Worm (Caenorhabditis elegans): ENCODE measurements around the gene twk-17.

The twk-17 gene

DNA sequence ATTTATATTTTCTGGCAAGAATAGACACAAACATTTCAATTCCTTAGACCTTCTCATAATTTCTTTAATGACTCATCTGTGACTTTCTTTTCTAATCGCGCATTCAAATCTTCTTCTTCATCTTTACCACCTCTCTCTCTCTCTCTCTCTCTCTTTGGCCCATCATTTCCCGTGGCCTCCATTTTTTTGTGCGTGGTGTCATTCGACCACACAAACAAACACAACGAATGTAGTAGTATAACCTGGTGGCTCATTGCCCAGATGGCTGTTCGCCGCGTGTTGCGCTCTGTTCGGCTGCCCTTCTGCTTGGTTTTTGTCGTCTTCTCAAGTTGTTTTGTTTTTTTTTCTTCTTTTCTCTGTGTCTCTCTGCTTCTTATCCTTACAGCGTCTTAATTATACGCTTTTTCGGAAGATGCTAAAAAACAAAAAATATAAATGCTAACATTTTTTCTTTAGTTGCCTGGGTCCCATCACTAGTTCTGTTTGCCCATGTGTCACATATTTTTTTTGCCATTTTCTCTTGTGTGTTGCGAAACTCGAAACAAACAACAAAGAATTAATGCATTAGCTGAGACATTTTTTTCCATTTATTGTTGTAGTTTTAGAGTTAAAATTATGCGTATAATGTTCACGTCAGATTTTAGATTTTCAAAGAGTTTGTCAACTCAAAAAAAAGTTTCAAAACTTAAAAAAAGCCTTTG is 30.3 kb downstream of the twk-17 start:
- no peak for TF ChIP-seq elt-3 (tag; optimal IDR thresholded peaks at IDR 0.05)
- TF ChIP-seq ceh-39 (tag; optimal IDR thresholded peaks at IDR 0.05), result no peak
- no peak for TF ChIP-seq unc-120 (tag; optimal IDR thresholded peaks at IDR 0.05; ENCODE audit: poor library complexity, severe bottlenecking)
- no peak for TF ChIP-seq lin-32 (GFP tag; optimal IDR thresholded peaks at IDR 0.05)
- no peak for TF ChIP-seq unc-62 (GFP tag; optimal IDR thresholded peaks at IDR 0.05)
- TF ChIP-seq ces-1 (GFP tag; optimal IDR thresholded peaks at IDR 0.05), result no peak
- peak; percentile 15 for TF ChIP-seq sptf-1 (tag; optimal IDR thresholded peaks at IDR 0.05)
- TF ChIP-seq nhr-2 (tag; optimal IDR thresholded peaks at IDR 0.05), result no peak
- TF ChIP-seq M03D4.4 (tag; optimal IDR thresholded peaks at IDR 0.05), result peak; percentile 17
- TF ChIP-seq flh-1 (GFP tag; optimal IDR thresholded peaks at IDR 0.05), result no peak
- TF ChIP-seq nhr-76 (tag; optimal IDR thresholded peaks at IDR 0.05), result no peak
- no peak for TF ChIP-seq ceh-83 (GFP tag; optimal IDR thresholded peaks at IDR 0.05)
- no peak for TF ChIP-seq hlh-1 (tag; optimal IDR thresholded peaks at IDR 0.05)
- no peak for TF ChIP-seq snpc-4 (tag; optimal IDR thresholded peaks at IDR 0.05)
- no peak for TF ChIP-seq sem-2 (GFP tag; optimal IDR thresholded peaks at IDR 0.05)
- TF ChIP-seq nhr-12 (tag; optimal IDR thresholded peaks at IDR 0.05), result no peak
- peak; percentile 19 for TF ChIP-seq ham-2 (GFP tag; optimal IDR thresholded peaks at IDR 0.05)
- no peak for TF ChIP-seq mab-5 (tag; optimal IDR thresholded peaks at IDR 0.05)
- no peak for TF ChIP-seq blmp-1 (tag; optimal IDR thresholded peaks at IDR 0.05)
- no peak for TF ChIP-seq unc-39 (tag; optimal IDR thresholded peaks at IDR 0.05)
- TF ChIP-seq ceh-43 (GFP tag; optimal IDR thresholded peaks at IDR 0.05), result no peak
- TF ChIP-seq drap-1 (GFP tag; optimal IDR thresholded peaks at IDR 0.05), result no peak
- TF ChIP-seq tbx-8 (GFP tag; optimal IDR thresholded peaks at IDR 0.05), result no peak
- TF ChIP-seq pha-4 (tag; optimal IDR thresholded peaks at IDR 0.05), result no peak
- no peak for TF ChIP-seq nhr-237 (tag; optimal IDR thresholded peaks at IDR 0.05)
- no peak for TF ChIP-seq ztf-11 (tag; optimal IDR thresholded peaks at IDR 0.05)
- TF ChIP-seq elt-1 (tag; optimal IDR thresholded peaks at IDR 0.05; ENCODE audit: borderline replicate concordance, insufficient read depth), result peak; percentile 49
- peak; percentile 23 for TF ChIP-seq mls-2 (tag; optimal IDR thresholded peaks at IDR 0.05)
- no peak for TF ChIP-seq nhr-28 (tag; optimal IDR thresholded peaks at IDR 0.05)
- no peak for TF ChIP-seq bed-3 (GFP tag; optimal IDR thresholded peaks at IDR 0.05)
- TF ChIP-seq lin-13 (tag; optimal IDR thresholded peaks at IDR 0.05), result no peak
- peak; percentile 34 for TF ChIP-seq cnd-1 (tag; optimal IDR thresholded peaks at IDR 0.05)
- TF ChIP-seq lsy-2 (tag; optimal IDR thresholded peaks at IDR 0.05), result no peak
- no peak for TF ChIP-seq mep-1 (tag; optimal IDR thresholded peaks at IDR 0.05)
- no peak for TF ChIP-seq zip-8 (tag; optimal IDR thresholded peaks at IDR 0.05)

DNA sequence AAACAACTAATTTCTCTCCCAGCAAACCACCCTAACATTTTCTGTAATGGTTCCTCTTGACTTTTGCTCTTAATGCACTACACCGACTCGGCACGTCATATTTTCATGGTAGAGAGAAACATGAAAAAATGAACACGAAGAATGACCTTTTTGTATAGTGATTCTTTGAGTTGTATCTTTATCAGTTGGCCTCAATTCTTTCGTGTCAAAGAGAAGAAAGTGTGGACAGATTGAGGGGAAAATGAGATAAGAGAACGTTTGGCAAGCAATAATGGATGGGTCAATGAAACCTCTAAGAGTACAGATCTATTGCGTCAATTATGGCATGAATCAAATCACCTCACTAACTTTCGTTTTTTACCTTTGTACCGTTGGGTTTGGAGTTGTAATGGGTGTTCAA is 31.9 kb downstream of the twk-17 start:
- TF ChIP-seq zip-8 (tag; optimal IDR thresholded peaks at IDR 0.05) (no peak), M03D4.4 (tag; optimal IDR thresholded peaks at IDR 0.05) (no peak), lsy-2 (tag; optimal IDR thresholded peaks at IDR 0.05) (no peak), nhr-2 (tag; optimal IDR thresholded peaks at IDR 0.05) (no peak), tbx-8 (GFP tag; optimal IDR thresholded peaks at IDR 0.05) (no peak), lin-32 (GFP tag; optimal IDR thresholded peaks at IDR 0.05) (no peak), flh-1 (GFP tag; optimal IDR thresholded peaks at IDR 0.05) (no peak)

DNA sequence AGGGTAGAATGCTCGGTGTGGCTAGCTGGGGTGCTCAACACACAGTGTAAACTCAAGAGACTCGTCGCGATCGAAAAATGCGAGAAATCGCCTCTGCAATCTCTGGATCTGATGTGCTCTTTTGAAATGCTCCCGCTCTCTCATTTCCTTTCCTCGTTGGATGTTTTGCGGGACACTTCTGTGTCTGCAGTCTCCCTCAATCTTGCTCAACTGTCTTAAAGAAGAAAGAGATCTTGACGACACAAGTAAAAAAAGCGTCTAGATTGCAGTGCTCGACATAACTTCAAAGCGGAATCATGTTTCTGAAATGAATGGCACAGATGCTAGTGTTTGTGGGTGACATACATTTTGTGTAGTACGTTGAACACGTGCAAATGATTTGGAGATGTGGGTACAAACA is 34.3 kb downstream of the twk-17 start:
- TF ChIP-seq M03D4.4 (tag; optimal IDR thresholded peaks at IDR 0.05) (no peak), hlh-1 (tag; optimal IDR thresholded peaks at IDR 0.05) (peak; percentile 75), unc-120 (tag; optimal IDR thresholded peaks at IDR 0.05; ENCODE audit: poor library complexity, severe bottlenecking) (peak; percentile 77), unc-62 (GFP tag; optimal IDR thresholded peaks at IDR 0.05) (peak; percentile 5), unc-39 (tag; optimal IDR thresholded peaks at IDR 0.05) (no peak)

DNA sequence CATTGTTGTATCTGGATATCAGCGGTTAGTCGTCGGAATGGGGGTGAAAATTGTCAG is 34.5 kb downstream of the twk-17 start, which contains the start of the genes unc-98 and F08C6.18:
TSS of gene unc-98 (minus strand) at position 48 of the 57 bp plus-strand sequence.
TSS of gene F08C6.18 (minus strand) at position 57 of the 57 bp plus-strand sequence.
- TF ChIP-seq hlh-1 (tag; optimal IDR thresholded peaks at IDR 0.05), result no peak
- no peak for TF ChIP-seq nhr-12 (tag; optimal IDR thresholded peaks at IDR 0.05)
- TF ChIP-seq mep-1 (tag; optimal IDR thresholded peaks at IDR 0.05), result no peak
- TF ChIP-seq nhr-76 (tag; optimal IDR thresholded peaks at IDR 0.05), result no peak
- no peak for TF ChIP-seq cnd-1 (tag; optimal IDR thresholded peaks at IDR 0.05)
- no peak for TF ChIP-seq zip-8 (tag; optimal IDR thresholded peaks at IDR 0.05)
- no peak for TF ChIP-seq elt-1 (tag; optimal IDR thresholded peaks at IDR 0.05; ENCODE audit: borderline replicate concordance, insufficient read depth)
- TF ChIP-seq flh-1 (GFP tag; optimal IDR thresholded peaks at IDR 0.05), result no peak
- TF ChIP-seq ces-1 (GFP tag; optimal IDR thresholded peaks at IDR 0.05), result no peak
- TF ChIP-seq ceh-39 (tag; optimal IDR thresholded peaks at IDR 0.05), result no peak
